Fruit fly (Drosophila melanogaster): Measurements from ENCODE around the gene Pus7.
A peak's percentile ranks its signal among the peaks of the same experiment; 100 is the strongest.

Pus7 gene

dm6 chr3L:8553125-8553524 lies 43.3 kb downstream of the Pus7 start (continued):
- TF ChIP-seq sqz (GFP tag; optimal IDR thresholded peaks at IDR 0.05) (no peak), Fer2 (tag; optimal IDR thresholded peaks at IDR 0.05) (no peak), sug (tag; optimal IDR thresholded peaks at IDR 0.05) (peak; percentile 6), CG12219 (GFP tag; optimal IDR thresholded peaks at IDR 0.05) (no peak), CG11085 (GFP tag; IDR thresholded peaks at IDR 0.05) (no peak), tna (GFP tag; IDR thresholded peaks at IDR 0.05; ENCODE audit: partially characterized antibody) (no peak), Deaf1 (tag; optimal IDR thresholded peaks at IDR 0.05) (no peak), CG10543 (GFP tag; optimal IDR thresholded peaks at IDR 0.05) (peak; percentile 81), CG8765 (GFP tag; IDR thresholded peaks at IDR 0.05) (no peak), Opbp (GFP tag; IDR thresholded peaks at IDR 0.05; ENCODE audit: partially characterized antibody) (no peak), CG17612 (GFP tag; IDR thresholded peaks at IDR 0.05) (no peak), CG8290 (GFP tag; optimal IDR thresholded peaks at IDR 0.05) (no peak), CG8290 (tag; optimal IDR thresholded peaks at IDR 0.05) (peak in 1 of 2 experiments; percentile 42), mirr (GFP tag; optimal IDR thresholded peaks at IDR 0.05) (no peak), prd (optimal IDR thresholded peaks at IDR 0.05) (no peak), prd (GFP tag; IDR thresholded peaks at IDR 0.05) (no peak), ac (GFP tag; optimal IDR thresholded peaks at IDR 0.05) (no peak), CG2678 (tag; optimal IDR thresholded peaks at IDR 0.05) (peak; percentile 4), Optix (GFP tag; IDR thresholded peaks at IDR 0.05) (no peak), en (GFP tag; optimal IDR thresholded peaks at IDR 0.05) (no peak), CG9932 (GFP tag; IDR thresholded peaks at IDR 0.05) (peak; percentile 56; the same call in 1 of the 2 replicates), tap (tag; optimal IDR thresholded peaks at IDR 0.05) (no peak), CG32532 (GFP tag; IDR thresholded peaks at IDR 0.05) (peak; percentile 42; the same call in 1 of the 2 replicates), CG7786 (GFP tag; optimal IDR thresholded peaks at IDR 0.05) (no peak), da (GFP tag; optimal IDR thresholded peaks at IDR 0.05) (no peak), Mes4 (GFP tag; optimal IDR thresholded peaks at IDR 0.05) (no peak), CG6175 (GFP tag; IDR thresholded peaks at IDR 0.05) (peak; percentile 92), Poxn (GFP tag; IDR thresholded peaks at IDR 0.05) (no peak), NC2α (GFP tag; optimal IDR thresholded peaks at IDR 0.05) (no peak), Ssrp (tag; optimal IDR thresholded peaks at IDR 0.05) (no peak), Rfx (GFP tag; IDR thresholded peaks at IDR 0.05) (peak; percentile 60), E2f1 (GFP tag; IDR thresholded peaks at IDR 0.05) (no peak), CG12104 (GFP tag; optimal IDR thresholded peaks at IDR 0.05) (no peak), jumu (GFP tag; optimal IDR thresholded peaks at IDR 0.05) (peak; percentile 12), lab (GFP tag; optimal IDR thresholded peaks at IDR 0.05) (no peak), CG2889 (GFP tag; IDR thresholded peaks at IDR 0.05) (no peak), Eip74EF (GFP tag; optimal IDR thresholded peaks at IDR 0.05) (no peak), Pdp1 (GFP tag; optimal IDR thresholded peaks at IDR 0.05) (no peak), CG1647 (GFP tag; optimal IDR thresholded peaks at IDR 0.05) (no peak), BtbVII (GFP tag; optimal IDR thresholded peaks at IDR 0.05) (no peak), maf-S (GFP tag; optimal IDR thresholded peaks at IDR 0.05) (no peak), Oli (tag; optimal IDR thresholded peaks at IDR 0.05) (peak; percentile 18), CG13287 (GFP tag; IDR thresholded peaks at IDR 0.05; ENCODE audit: partially characterized antibody) (no peak), CG3726 (GFP tag; IDR thresholded peaks at IDR 0.05) (no peak), ftz-f1 (GFP tag; optimal IDR thresholded peaks at IDR 0.05) (no peak), Meics (GFP tag; optimal IDR thresholded peaks at IDR 0.05) (no peak), pho (GFP tag; optimal IDR thresholded peaks at IDR 0.05) (no peak), bab2 (GFP tag; optimal IDR thresholded peaks at IDR 0.05) (no peak), al (GFP tag; IDR thresholded peaks at IDR 0.05) (no peak), tup (GFP tag; optimal IDR thresholded peaks at IDR 0.05) (no peak), Hr51 (GFP tag; optimal IDR thresholded peaks at IDR 0.05) (no peak), Sry-β (GFP tag; optimal IDR thresholded peaks at IDR 0.05) (no peak)

Measured in whole organism, embryonic.